Fruit fly (Drosophila melanogaster) whole organism, wandering third instar larva: Measurements from ENCODE around the gene Crag.

Source experiments
- Abd-B ChIP-seq: fragments of >200 bp; optimal IDR thresholded peaks from 2 replicates; lab custom pipeline; 2017; ENCODE audit warnings: missing biosample characterization, missing genetic modification characterization
- CG32264 ChIP-seq: fragments of 200-800 bp; sonication (Bioruptor generic); optimal IDR thresholded peaks from 2 replicates; lab custom pipeline; 2016; ENCODE audit warnings: missing biosample characterization, missing genetic modification characterization
- CG9705 ChIP-seq: fragments of 200-800 bp; sonication (Bioruptor generic); optimal IDR thresholded peaks from 2 replicates; lab custom pipeline; 2018; ENCODE audit warnings: missing biosample characterization, mild to moderate bottlenecking, missing genetic modification characterization
- CrebA ChIP-seq: fragments of 200-800 bp; sonication (Bioruptor generic); optimal IDR thresholded peaks from 2 replicates; lab custom pipeline; 2016; ENCODE audit warnings: missing biosample characterization, mild to moderate bottlenecking, missing genetic modification characterization, borderline replicate concordance
- Dfd ChIP-seq: fragments of >200 bp; optimal IDR thresholded peaks from 2 replicates; lab custom pipeline; 2017; ENCODE audit warnings: missing biosample characterization, missing genetic modification characterization
- Dif ChIP-seq: fragments of 200-275, 200-300 bp; sonication (Bioruptor generic); optimal IDR thresholded peaks from 2 replicates; lab custom pipeline; 2018; ENCODE audit warnings: missing biosample characterization, missing genetic modification characterization; ENCODE audit not compliant: partially characterized antibody
- GATAd ChIP-seq: sonication (Bioruptor generic); optimal IDR thresholded peaks from 2 replicates; lab custom pipeline; 2016; ENCODE audit warnings: missing biosample characterization, missing genetic modification characterization
- HLH106 ChIP-seq: fragments of 200-800 bp; optimal IDR thresholded peaks from 3 replicates; lab custom pipeline; 2019; ENCODE audit warnings: missing biosample characterization, mild to moderate bottlenecking, missing genetic modification characterization, moderate library complexity
- Hnf4 ChIP-seq: fragments of 200-800 bp; sonication (Bioruptor generic); optimal IDR thresholded peaks from 2 replicates; lab custom pipeline; 2016; ENCODE audit warnings: missing biosample characterization, mild to moderate bottlenecking, missing genetic modification characterization
- Hr78 ChIP-seq: fragments of >200 bp; optimal IDR thresholded peaks from 2 replicates; lab custom pipeline; 2017; ENCODE audit warnings: missing biosample characterization, missing genetic modification characterization
- Hr83 ChIP-seq: fragments of 200-300 bp; sonication (Bioruptor generic); optimal IDR thresholded peaks from 2 replicates; lab custom pipeline; 2016; ENCODE audit warnings: missing biosample characterization, mild to moderate bottlenecking, missing genetic modification characterization, moderate library complexity; ENCODE audit not compliant: poor library complexity, severe bottlenecking
- Jra ChIP-seq: sonication (Bioruptor generic); optimal IDR thresholded peaks from 2 replicates; lab custom pipeline; 2016; ENCODE audit warnings: missing biosample characterization, missing genetic modification characterization
- Mio ChIP-seq: sonication (Bioruptor generic); optimal IDR thresholded peaks from 2 replicates; lab custom pipeline; 2016; ENCODE audit warnings: missing biosample characterization, missing genetic modification characterization
- Myc ChIP-seq: fragments of >200 bp; optimal IDR thresholded peaks from 2 replicates; lab custom pipeline; 2017
- N ChIP-seq: fragments of >200 bp; optimal IDR thresholded peaks from 2 replicates; lab custom pipeline; 2018; ENCODE audit warnings: missing biosample characterization, missing external identifiers, missing genetic modification characterization
- OdsH ChIP-seq: fragments of 200-800 bp; sonication (Bioruptor generic); optimal IDR thresholded peaks from 2 replicates; lab custom pipeline; 2016; ENCODE audit warnings: missing biosample characterization, mild to moderate bottlenecking, missing genetic modification characterization
- Rel ChIP-seq, 2 experiments: fragments of 200-800 bp; sonication (Bioruptor generic) in 1 of 2; optimal IDR thresholded peaks; 2 replicates in 1 of 2; 3 replicates in 1 of 2; lab custom pipeline; 2016 to 2019; ENCODE audit warnings: mild to moderate bottlenecking in 2 of 2, missing biosample characterization in 2 of 2, missing genetic modification characterization in 2 of 2, moderate library complexity in 1 of 2
- Sp1 ChIP-seq: fragments of 200-800 bp; sonication (Bioruptor generic); optimal IDR thresholded peaks from 3 replicates; lab custom pipeline; 2019; ENCODE audit warnings: missing biosample characterization, mild to moderate bottlenecking, missing genetic modification characterization, moderate library complexity
- Vsx2 ChIP-seq: fragments of 200-300, 225-300 bp; sonication (Bioruptor generic); optimal IDR thresholded peaks from 2 replicates; lab custom pipeline; 2018; ENCODE audit warnings: missing biosample characterization, missing genetic modification characterization; ENCODE audit not compliant: partially characterized antibody
- br ChIP-seq: fragments of 200-800 bp; sonication (Bioruptor generic); optimal IDR thresholded peaks from 2 replicates; lab custom pipeline; 2016; ENCODE audit warnings: missing biosample characterization, missing genetic modification characterization
- brk ChIP-seq: fragments of 200-800 bp; sonication (Bioruptor generic); optimal IDR thresholded peaks from 2 replicates; lab custom pipeline; 2016; ENCODE audit warnings: missing biosample characterization, mild to moderate bottlenecking, missing genetic modification characterization
- dl ChIP-seq, 2 experiments: fragments of 175-275, 200-275 bp in 1 of 2; fragments of 200-275 bp in 1 of 2; sonication (Bioruptor generic); optimal IDR thresholded peaks; lab custom pipeline; 2018; ENCODE audit warnings: mild to moderate bottlenecking in 2 of 2, missing biosample characterization in 2 of 2, missing genetic modification characterization in 2 of 2, moderate library complexity in 2 of 2; ENCODE audit not compliant: partially characterized antibody in 2 of 2, insufficient read depth in 1 of 2
- dmrt93B ChIP-seq: fragments of 200-800 bp; sonication (Bioruptor generic); optimal IDR thresholded peaks from 2 replicates; lab custom pipeline; 2018; ENCODE audit warnings: missing biosample characterization, mild to moderate bottlenecking, missing genetic modification characterization
- dsf ChIP-seq: sonication (Bioruptor generic); optimal IDR thresholded peaks from 2 replicates; lab custom pipeline; 2016; ENCODE audit warnings: missing biosample characterization, missing genetic modification characterization, borderline replicate concordance
- ey ChIP-seq: fragments of 200-800 bp; sonication (Bioruptor generic); optimal IDR thresholded peaks from 2 replicates; lab custom pipeline; 2016; ENCODE audit warnings: missing biosample characterization, missing genetic modification characterization
- foxo ChIP-seq, 2 experiments: fragments of 200-800 bp; sonication (Bioruptor generic); optimal IDR thresholded peaks; 2 replicates in 1 of 2; 3 replicates in 1 of 2; lab custom pipeline; 2016 to 2017; ENCODE audit warnings: missing biosample characterization in 2 of 2, missing genetic modification characterization in 2 of 2
- fru ChIP-seq: fragments of 200-800 bp; sonication (Bioruptor generic); optimal IDR thresholded peaks from 3 replicates; lab custom pipeline; 2016; ENCODE audit warnings: missing biosample characterization, mild to moderate bottlenecking, missing genetic modification characterization
- h ChIP-seq: fragments of 200-800 bp; sonication (Bioruptor generic); optimal IDR thresholded peaks from 3 replicates; lab custom pipeline; 2016; ENCODE audit warnings: missing biosample characterization, mild to moderate bottlenecking, missing genetic modification characterization
- jim ChIP-seq: fragments of 175-275, 200-325 bp; sonication (Bioruptor generic); optimal IDR thresholded peaks from 2 replicates; lab custom pipeline; 2016; ENCODE audit warnings: missing biosample characterization, mild to moderate bottlenecking, missing genetic modification characterization
- lola ChIP-seq: fragments of >200 bp; optimal IDR thresholded peaks from 2 replicates; lab custom pipeline; 2017; ENCODE audit warnings: missing biosample characterization, missing genetic modification characterization
- pan ChIP-seq: fragments of >200 bp; optimal IDR thresholded peaks from 2 replicates; lab custom pipeline; 2017
- psq ChIP-seq: fragments of 200-800 bp; sonication (Bioruptor generic); optimal IDR thresholded peaks from 3 replicates; lab custom pipeline; 2017; ENCODE audit warnings: missing biosample characterization, mild to moderate bottlenecking, missing genetic modification characterization, moderate library complexity
- rgr ChIP-seq: fragments of 200-800 bp; sonication (Bioruptor generic); optimal IDR thresholded peaks from 3 replicates; lab custom pipeline; 2016; ENCODE audit warnings: missing biosample characterization, mild to moderate bottlenecking, missing genetic modification characterization
- sage ChIP-seq: fragments of 200-800 bp; sonication (Bioruptor generic); optimal IDR thresholded peaks from 2 replicates; lab custom pipeline; 2016; ENCODE audit warnings: missing biosample characterization, mild to moderate bottlenecking, missing genetic modification characterization
- sv ChIP-seq: fragments of 200-800 bp; sonication (Bioruptor generic); optimal IDR thresholded peaks from 3 replicates; lab custom pipeline; 2016; ENCODE audit warnings: missing biosample characterization, missing genetic modification characterization
- tai ChIP-seq: sonication (Bioruptor generic); optimal IDR thresholded peaks from 2 replicates; lab custom pipeline; 2016; ENCODE audit warnings: missing biosample characterization, missing genetic modification characterization
- usp ChIP-seq: fragments of >200 bp; optimal IDR thresholded peaks from 2 replicates; lab custom pipeline; 2017; ENCODE audit warnings: missing biosample characterization, missing genetic modification characterization
- woc ChIP-seq: sonication (Bioruptor generic); optimal IDR thresholded peaks from 2 replicates; lab custom pipeline; 2016; ENCODE audit warnings: missing biosample characterization, mild to moderate bottlenecking, missing genetic modification characterization

Crag gene

DNA sequence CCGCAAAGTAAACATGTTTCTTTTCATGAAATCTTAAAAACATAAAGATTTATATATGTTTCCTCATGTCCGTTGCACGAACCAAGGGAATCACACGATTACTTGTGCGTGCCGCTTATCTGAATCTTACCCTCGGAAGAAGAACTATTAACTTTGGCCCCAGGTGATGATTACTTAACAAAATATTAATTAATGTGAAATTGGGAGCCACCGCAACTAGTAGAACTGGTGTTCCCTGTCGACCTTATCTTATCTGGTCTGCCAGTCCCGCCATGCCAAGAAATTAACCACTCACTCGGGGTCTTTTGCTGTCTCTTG, 1.3 kb downstream of the Crag start:
- TF ChIP-seq h (no peak), Rel (GFP tag; optimal IDR thresholded peaks at IDR 0.05; lab: Kevin White, UChicago) (no peak), Rel (tag; optimal IDR thresholded peaks at IDR 0.05; lab: Kevin White, UChicago) (peak; percentile 69)

DNA sequence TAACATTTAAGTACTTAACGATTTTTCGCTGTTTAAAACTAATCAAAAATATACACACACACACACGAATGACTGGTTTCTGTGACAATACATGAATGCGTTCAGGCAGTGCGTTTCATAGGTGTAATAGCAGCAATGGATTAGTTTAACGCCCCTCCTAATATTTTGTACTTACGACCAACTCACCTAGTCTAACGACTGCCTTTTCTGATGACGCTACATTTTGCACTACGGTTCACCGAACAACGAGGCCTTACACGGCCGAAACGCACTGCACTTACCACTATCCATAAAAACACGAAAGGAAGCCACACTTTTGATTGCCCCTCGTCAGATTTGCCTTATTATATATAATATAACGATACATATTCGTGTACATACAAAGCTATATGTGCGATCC, 9.3 kb downstream of the Crag start:
- TF ChIP-seq HLH106 (tag; lab: Kevin White, UChicago) (peak; percentile 60), Myc (lab: Kevin White, UChicago) (no peak), lola (GFP tag; lab: Kevin White, UChicago) (no peak), tai (no peak), N (no peak), Dif (GFP tag; lab: Kevin White, UChicago) (no peak), jim (GFP tag; lab: Kevin White, UChicago) (no peak), fru (GFP tag; lab: Kevin White, UChicago) (no peak), dl (GFP tag; optimal IDR thresholded peaks at IDR 0.05; lab: Kevin White, UChicago; ENCODE audit: insufficient read depth in 1 of 2, partially characterized antibody in 2 of 2) (no peak), pan (lab: Kevin White, UChicago) (no peak), sage (GFP tag; lab: Kevin White, UChicago) (peak; percentile 35), h (no peak), CrebA (no peak), Hnf4 (GFP tag; lab: Kevin White, UChicago) (no peak), CG9705 (GFP tag; lab: Kevin White, UChicago) (no peak), psq (GFP tag; lab: Kevin White, UChicago) (peak; percentile 2), br (GFP tag; lab: Kevin White, UChicago) (peak; percentile 58), dmrt93B (GFP tag; lab: Kevin White, UChicago) (no peak), Hr78 (GFP tag; lab: Kevin White, UChicago) (no peak), woc (GFP tag; lab: Kevin White, UChicago) (no peak), rgr (no peak), Dfd (no peak), Vsx2 (no peak), ey (GFP tag; lab: Kevin White, UChicago) (peak; percentile 65), Mio (no peak), Rel (GFP tag; optimal IDR thresholded peaks at IDR 0.05; lab: Kevin White, UChicago) (no peak), Rel (tag; optimal IDR thresholded peaks at IDR 0.05; lab: Kevin White, UChicago) (no peak), Sp1 (GFP tag; lab: Kevin White, UChicago) (no peak), Jra (GFP tag; lab: Kevin White, UChicago) (no peak), Hr83 (GFP tag; lab: Kevin White, UChicago) (no peak), sv (GFP tag; lab: Kevin White, UChicago) (no peak), GATAd (no peak), OdsH (GFP tag; lab: Kevin White, UChicago) (peak; percentile 30), foxo (GFP tag; optimal IDR thresholded peaks at IDR 0.05; lab: Kevin White, UChicago) (peak in 1 of 2 experiments; percentile 70), brk (GFP tag; lab: Kevin White, UChicago) (no peak), dsf (no peak), usp (no peak), CG32264 (no peak), Abd-B (GFP tag; lab: Kevin White, UChicago) (no peak)

DNA sequence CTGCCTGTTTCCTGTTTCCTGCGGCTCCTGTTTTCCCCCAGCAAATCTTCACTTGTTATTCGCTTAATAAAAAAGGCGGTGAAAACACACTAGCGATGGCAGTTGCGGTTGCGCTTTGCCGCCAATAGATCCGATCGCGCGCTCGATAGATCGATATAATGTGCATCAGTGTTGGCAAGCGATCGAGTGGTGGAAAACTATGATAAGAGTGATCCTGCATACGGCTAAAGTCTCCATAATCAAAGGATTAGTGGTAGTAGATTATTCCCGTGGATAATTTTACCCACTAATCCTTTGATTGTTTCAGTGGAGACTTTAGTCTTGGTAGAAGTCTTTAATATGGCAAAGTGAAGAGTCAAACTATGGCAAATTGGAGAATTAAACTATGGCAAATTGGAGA, 14.4 kb downstream of the Crag start, which contains the start of gene Caf1-180:
Gene Caf1-180, minus strand, starts transcription at position 99 of the 400 bp plus-strand sequence.
- TF ChIP-seq ey (GFP tag; lab: Kevin White, UChicago) (peak; percentile 5), rgr (no peak), Hr83 (GFP tag; lab: Kevin White, UChicago) (peak; percentile 47), br (GFP tag; lab: Kevin White, UChicago) (peak; percentile 15), HLH106 (tag; lab: Kevin White, UChicago) (peak; percentile 22), CrebA (no peak), foxo (GFP tag; optimal IDR thresholded peaks at IDR 0.05; lab: Kevin White, UChicago) (peak in 1 of 2 experiments; percentile 31), Rel (GFP tag; optimal IDR thresholded peaks at IDR 0.05; lab: Kevin White, UChicago) (no peak), Rel (tag; optimal IDR thresholded peaks at IDR 0.05; lab: Kevin White, UChicago) (peak; percentile 57), Myc (lab: Kevin White, UChicago) (peak; percentile 42), h (peak; percentile 14)
